Worm (Caenorhabditis elegans) whole organism, L3 larva: ENCODE data around the gene str-7.

Experiments
- aly-2 ChIP-seq: fragments of 150-350 bp; optimal IDR thresholded peaks from 2 replicates; lab custom pipeline; 2014; ENCODE audit warnings: missing biosample characterization, missing genetic modification characterization
- ama-1 ChIP-seq: fragments of 150-350 bp; optimal IDR thresholded peaks from 2 replicates; lab custom pipeline; 2018
- ceh-16 ChIP-seq: sonication (generic microtip); optimal IDR thresholded peaks from 2 replicates; lab custom pipeline; 2017; ENCODE audit warnings: missing biosample characterization, missing genetic modification characterization
- elt-2 ChIP-seq: sonication (generic microtip); optimal IDR thresholded peaks from 2 replicates; lab custom pipeline; 2016; ENCODE audit warnings: missing genetic modification reagents, mild to moderate bottlenecking, missing genetic modification characterization, missing compliant biosample characterization
- fos-1 ChIP-seq: fragments of 150-350 bp; optimal IDR thresholded peaks from 2 replicates; lab custom pipeline; 2014; ENCODE audit warnings: missing biosample characterization, missing genetic modification characterization
- mdl-1 ChIP-seq: fragments of 150-350 bp; optimal IDR thresholded peaks from 2 replicates; lab custom pipeline; 2014; ENCODE audit warnings: missing biosample characterization, missing genetic modification characterization
- nhr-11 ChIP-seq: fragments of 150-350 bp; optimal IDR thresholded peaks from 2 replicates; lab custom pipeline; 2014; ENCODE audit warnings: missing biosample characterization, missing genetic modification characterization
- snpc-4 ChIP-seq: fragments of 150-350 bp; optimal IDR thresholded peaks from 2 replicates; lab custom pipeline; 2014; ENCODE audit warnings: missing biosample characterization, missing genetic modification characterization
- unc-39 ChIP-seq: sonication (generic microtip); optimal IDR thresholded peaks from 4 replicates; lab custom pipeline; 2017; ENCODE audit warnings: missing biosample characterization, missing genetic modification characterization
- unc-62 ChIP-seq: fragments of 150-350 bp; sonication (generic microtip); optimal IDR thresholded peaks from 4 replicates; lab custom pipeline; 2014; ENCODE audit warnings: missing biosample characterization, missing genetic modification reagents, missing genetic modification characterization
- ztf-11 ChIP-seq: fragments of 150-350 bp; optimal IDR thresholded peaks from 2 replicates; lab custom pipeline; 2014; ENCODE audit warnings: missing biosample characterization, missing genetic modification characterization

- TF ChIP-seq ztf-11 (tag; lab: Kevin White, UChicago) (no peak), ama-1 (lab: Kevin White, UChicago) (no peak), ceh-16 (tag; lab: Kevin White, UChicago) (no peak), unc-62 (GFP tag; lab: Kevin White, UChicago) (no peak), nhr-11 (tag; lab: Kevin White, UChicago) (no peak), mdl-1 (no peak), aly-2 (tag; lab: Kevin White, UChicago) (no peak), elt-2 (tag; lab: Kevin White, UChicago) (no peak), snpc-4 (no peak), unc-39 (tag; lab: Kevin White, UChicago) (no peak), fos-1 (tag; lab: Kevin White, UChicago) (no peak)
Measured at ce11 chrV:16053373-16053772, 46.0 kb downstream of the str-7 start, which contains the start of gene F14H3.3.
